Fruit fly (Drosophila melanogaster) whole organism, embryonic: ENCODE data around the gene eIF4E5.
A peak's percentile ranks its signal among the peaks of the same experiment; 100 is the strongest.

Source experiments
- Atf3 ChIP-seq: fragments of 200-800 bp; sonication (Bioruptor generic); optimal IDR thresholded peaks from 3 replicates; lab custom pipeline; 2016; ENCODE audit warnings: missing biosample characterization, missing genetic modification characterization
- B-H2 ChIP-seq: fragments of 200-800 bp; sonication (Bioruptor generic); optimal IDR thresholded peaks from 2 replicates; lab custom pipeline; 2018; ENCODE audit warnings: missing biosample characterization, mild to moderate bottlenecking, missing genetic modification characterization
- BEAF-32 ChIP-seq: fragments of 200-800 bp; sonication (Bioruptor generic); optimal IDR thresholded peaks from 3 replicates; lab custom pipeline; 2017; ENCODE audit warnings: missing biosample characterization, missing genetic modification characterization, mild to moderate bottlenecking, moderate library complexity, missing genetic modification reagents
- CG10267 ChIP-seq: fragments of 200-800 bp; sonication (Bioruptor generic); optimal IDR thresholded peaks from 2 replicates; lab custom pipeline; 2018; ENCODE audit warnings: missing biosample characterization, mild to moderate bottlenecking, missing genetic modification characterization, moderate library complexity
- CG10654 ChIP-seq: fragments of 200-800 bp; sonication (Bioruptor generic); optimal IDR thresholded peaks from 2 replicates; lab custom pipeline; 2016; ENCODE audit warnings: missing biosample characterization, missing genetic modification characterization
- CG11504 ChIP-seq: fragments of 200-800 bp; sonication (Bioruptor generic); optimal IDR thresholded peaks from 3 replicates; lab custom pipeline; 2019; ENCODE audit warnings: missing biosample characterization, mild to moderate bottlenecking, missing genetic modification characterization, moderate library complexity
- CG12942 ChIP-seq: fragments of 200-800 bp; sonication (Bioruptor generic); optimal IDR thresholded peaks from 3 replicates; lab custom pipeline; 2016; ENCODE audit warnings: missing biosample characterization, missing genetic modification characterization
- CG13287 ChIP-seq: fragments of 200-800 bp; sonication (Bioruptor generic); IDR thresholded peaks from 2 replicates; pipeline ENCODE4 v1.3.6; 2022; ENCODE audit warnings: missing biosample characterization, missing genetic modification characterization; ENCODE audit not compliant: partially characterized antibody
- CG13775 ChIP-seq: fragments of 200-800 bp; sonication (Bioruptor generic); optimal IDR thresholded peaks from 3 replicates; lab custom pipeline; 2017; ENCODE audit warnings: missing biosample characterization, mild to moderate bottlenecking, missing genetic modification characterization
- CG14860 ChIP-seq: fragments of 200-800 bp; sonication (Bioruptor generic); IDR thresholded peaks from 3 replicates; pipeline ENCODE4 v1.3.6; 2022; ENCODE audit warnings: missing biosample characterization, missing genetic modification characterization; ENCODE audit not compliant: partially characterized antibody
- CG15269 ChIP-seq: fragments of 200-800 bp; sonication (Bioruptor generic); optimal IDR thresholded peaks from 2 replicates; lab custom pipeline; 2018; ENCODE audit warnings: missing biosample characterization, mild to moderate bottlenecking, missing genetic modification characterization, moderate library complexity
- CG16863 ChIP-seq: fragments of 200-800 bp; sonication (Bioruptor generic); optimal IDR thresholded peaks from 3 replicates; lab custom pipeline; 2016; ENCODE audit warnings: missing biosample characterization, missing genetic modification characterization
- CG17328 ChIP-seq: fragments of 200-800 bp; sonication (Bioruptor generic); IDR thresholded peaks from 2 replicates; pipeline ENCODE4 v1.3.6; 2022; ENCODE audit warnings: missing biosample characterization, missing genetic modification characterization
- CG2120 ChIP-seq: fragments of 200-800 bp; sonication (Bioruptor generic); optimal IDR thresholded peaks from 3 replicates; lab custom pipeline; 2016; ENCODE audit warnings: missing biosample characterization, missing genetic modification characterization
- CG30431 ChIP-seq: fragments of 200-800 bp; sonication (Bioruptor generic); optimal IDR thresholded peaks from 2 replicates; lab custom pipeline; 2017; ENCODE audit warnings: missing biosample characterization, missing genetic modification characterization
- CG34224 ChIP-seq: fragments of 200-800 bp; sonication (Bioruptor generic); IDR thresholded peaks from 3 replicates; pipeline ENCODE4 v1.3.6; 2022; ENCODE audit warnings: missing biosample characterization, missing genetic modification characterization; ENCODE audit not compliant: partially characterized antibody
- CG3995 ChIP-seq: fragments of 200-800 bp; sonication (Bioruptor generic); optimal IDR thresholded peaks from 3 replicates; lab custom pipeline; 2016; ENCODE audit warnings: missing biosample characterization, missing genetic modification characterization
- CG42726 ChIP-seq: fragments of 200-800 bp; sonication (Bioruptor generic); IDR thresholded peaks from 2 replicates; pipeline ENCODE4 v1.3.6; 2022; ENCODE audit warnings: missing biosample characterization, missing genetic modification characterization; ENCODE audit not compliant: partially characterized antibody
- CG4820 ChIP-seq: fragments of 200-800 bp; sonication (Bioruptor generic); optimal IDR thresholded peaks from 3 replicates; lab custom pipeline; 2016; ENCODE audit warnings: missing biosample characterization, missing genetic modification characterization
- CG5953 ChIP-seq: fragments of 200-800 bp; sonication (Bioruptor generic); IDR thresholded peaks from 2 replicates; pipeline ENCODE4 v1.3.6; 2022; ENCODE audit warnings: missing biosample characterization, missing genetic modification characterization
- CG6175 ChIP-seq: fragments of 200-800 bp; sonication (Bioruptor generic); IDR thresholded peaks from 3 replicates; pipeline ENCODE4 v1.3.6; 2022; ENCODE audit warnings: missing biosample characterization, missing genetic modification characterization
- CG6791 ChIP-seq: fragments of 200-800 bp; sonication (Bioruptor generic); IDR thresholded peaks from 3 replicates; pipeline ENCODE4 v1.3.6; 2022; ENCODE audit warnings: missing biosample characterization, missing genetic modification characterization; ENCODE audit not compliant: partially characterized antibody
- CG8089 ChIP-seq: fragments of 200-800 bp; sonication (Bioruptor generic); optimal IDR thresholded peaks from 3 replicates; lab custom pipeline; 2016; ENCODE audit warnings: missing biosample characterization, missing genetic modification characterization
- CG8290 ChIP-seq, 3 experiments: fragments of 200-800 bp; sonication (Bioruptor generic); optimal IDR thresholded peaks; 2 replicates each; lab custom pipeline; 2016 to 2019; ENCODE audit warnings: missing biosample characterization in 3 of 3, missing genetic modification characterization in 3 of 3, mild to moderate bottlenecking in 2 of 3, moderate library complexity in 1 of 3
- CG9609 ChIP-seq: fragments of 200-800 bp; sonication (Bioruptor generic); optimal IDR thresholded peaks from 3 replicates; lab custom pipeline; 2016; ENCODE audit warnings: missing biosample characterization, missing genetic modification characterization
- CG9797 ChIP-seq: fragments of 200-800 bp; sonication (Bioruptor generic); optimal IDR thresholded peaks from 3 replicates; lab custom pipeline; 2018; ENCODE audit warnings: missing biosample characterization, mild to moderate bottlenecking, missing genetic modification characterization
- Dll ChIP-seq: fragments of 200-800 bp; sonication (Bioruptor generic); IDR thresholded peaks from 4 replicates; pipeline ENCODE4 v1.3.6; 2022; ENCODE audit warnings: missing biosample characterization, missing genetic modification characterization; ENCODE audit not compliant: partially characterized antibody
- Dref ChIP-seq: fragments of 200-800 bp; sonication (Bioruptor generic); IDR thresholded peaks from 2 replicates; pipeline ENCODE4 v1.3.6; 2022; ENCODE audit warnings: missing biosample characterization, missing genetic modification characterization
- Ets65A ChIP-seq: fragments of 200-800 bp; sonication (Bioruptor generic); peaks from one replicate; lab custom pipeline; 2016; ENCODE audit warnings: missing biosample characterization, missing genetic modification characterization
- Jarid2 ChIP-seq: fragments of 200-800 bp; sonication (Bioruptor generic); optimal IDR thresholded peaks from 3 replicates; lab custom pipeline; 2017; ENCODE audit warnings: mild to moderate bottlenecking, missing biosample characterization, missing genetic modification reagents, missing genetic modification characterization
- Lhr ChIP-seq: fragments of 200-800 bp; sonication (Bioruptor generic); optimal IDR thresholded peaks from 3 replicates; lab custom pipeline; 2017; ENCODE audit warnings: mild to moderate bottlenecking, missing biosample characterization, missing genetic modification reagents, missing genetic modification characterization
- Myb ChIP-seq: fragments of 200-800 bp; sonication (Bioruptor generic); optimal IDR thresholded peaks from 2 replicates; lab custom pipeline; 2016; ENCODE audit warnings: missing biosample characterization, missing genetic modification characterization
- Scr ChIP-seq: fragments of 200-800 bp; sonication (Bioruptor generic); IDR thresholded peaks from 2 replicates; pipeline ENCODE4 v1.3.6; 2022; ENCODE audit warnings: missing biosample characterization, missing genetic modification characterization; ENCODE audit not compliant: partially characterized antibody
- Sry-δ ChIP-seq: fragments of 200-800 bp; sonication (Bioruptor generic); optimal IDR thresholded peaks from 2 replicates; lab custom pipeline; 2016; ENCODE audit warnings: missing biosample characterization, missing genetic modification characterization
- Ssrp ChIP-seq: fragments of 200-800 bp; sonication (Bioruptor generic); optimal IDR thresholded peaks from 2 replicates; lab custom pipeline; 2018; ENCODE audit warnings: missing biosample characterization, mild to moderate bottlenecking, missing genetic modification characterization, moderate library complexity
- Vsx1 ChIP-seq: fragments of 200-800 bp; sonication (Bioruptor generic); optimal IDR thresholded peaks from 2 replicates; lab custom pipeline; 2017; ENCODE audit warnings: missing biosample characterization, mild to moderate bottlenecking, missing genetic modification characterization, missing genetic modification reagents
- YL-1 ChIP-seq: fragments of 200-800 bp; sonication (Bioruptor generic); optimal IDR thresholded peaks from 3 replicates; lab custom pipeline; 2017; ENCODE audit warnings: missing biosample characterization, mild to moderate bottlenecking, missing genetic modification characterization
- ab ChIP-seq: fragments of 200-800 bp; sonication (Bioruptor generic); optimal IDR thresholded peaks from 2 replicates; lab custom pipeline; 2016; ENCODE audit warnings: missing biosample characterization, missing genetic modification characterization
- bbx ChIP-seq: fragments of 200-800 bp; sonication (Bioruptor generic); IDR thresholded peaks from 2 replicates; pipeline ENCODE4 v1.3.6; 2022; ENCODE audit warnings: missing biosample characterization, missing genetic modification characterization; ENCODE audit not compliant: partially characterized antibody
- cg ChIP-seq: fragments of 200-800 bp; sonication (Bioruptor generic); optimal IDR thresholded peaks from 3 replicates; lab custom pipeline; 2019; ENCODE audit warnings: missing biosample characterization, mild to moderate bottlenecking, missing genetic modification characterization, moderate library complexity
- gcm ChIP-seq: fragments of 200-800 bp; sonication (Bioruptor generic); optimal IDR thresholded peaks from 2 replicates; lab custom pipeline; 2019; ENCODE audit warnings: missing biosample characterization, mild to moderate bottlenecking, missing genetic modification characterization, moderate library complexity
- her ChIP-seq: fragments of 200-800 bp; sonication (Bioruptor generic); optimal IDR thresholded peaks from 2 replicates; lab custom pipeline; 2016; ENCODE audit warnings: missing biosample characterization, missing genetic modification characterization
- jumu ChIP-seq: fragments of 200-800 bp; sonication (Bioruptor generic); optimal IDR thresholded peaks from 3 replicates; lab custom pipeline; 2016; ENCODE audit warnings: missing biosample characterization, missing genetic modification characterization
- lilli ChIP-seq: fragments of 200-800 bp; sonication (Bioruptor generic); optimal IDR thresholded peaks from 3 replicates; lab custom pipeline; 2016; ENCODE audit warnings: missing biosample characterization, missing genetic modification characterization
- pan ChIP-seq, 4 experiments: fragments of >200 bp in 3 of 4; fragments of 200-800 bp in 1 of 4; sonication (Bioruptor generic) in 1 of 4; optimal IDR thresholded peaks in 3 of 4; IDR thresholded peaks in 1 of 4; 2 replicates each; pipeline versions ENCODE4 v1.3.6 to Lab custom; 2017 to 2022; ENCODE audit warnings: missing biosample characterization in 2 of 4, missing genetic modification characterization in 2 of 4, mixed read lengths in 1 of 4
- sc ChIP-seq, 3 experiments: fragments of >200 bp in 2 of 3; fragments of 200-800 bp in 1 of 3; sonication (Bioruptor generic) in 1 of 3; optimal IDR thresholded peaks; 2 replicates in 2 of 3; 3 replicates in 1 of 3; lab custom pipeline; 2017; ENCODE audit warnings: mild to moderate bottlenecking in 1 of 3, missing biosample characterization in 1 of 3, missing genetic modification characterization in 1 of 3, missing genetic modification reagents in 1 of 3

The eIF4E5 gene

dm6 chr3L:7915808-7916619 lies 21.3 kb downstream of the eIF4E5 start (continued):
- TF ChIP-seq sc (optimal IDR thresholded peaks at IDR 0.05; lab: Kevin White, UChicago) (no peak), sc (GFP tag; optimal IDR thresholded peaks at IDR 0.05; lab: Kevin White, UChicago) (no peak), gcm (GFP tag; lab: Kevin White, UChicago) (no peak), Dref (GFP tag; lab: Robert Waterston, UW) (peak; percentile 35; the same call in 1 of the 2 replicates), CG15269 (tag; lab: Kevin White, UChicago) (no peak), CG9609 (no peak), CG12942 (no peak), CG13287 (GFP tag; lab: Robert Waterston, UW) (peak; percentile 19; the same call in 1 of the 2 replicates), CG30431 (no peak), Myb (GFP tag; lab: Kevin White, UChicago) (peak; percentile 91), Lhr (peak; percentile 48), CG34224 (GFP tag; lab: Robert Waterston, UW) (no peak), Scr (GFP tag; lab: Robert Waterston, UW) (peak; percentile 38), CG6175 (GFP tag; lab: Robert Waterston, UW) (no peak), BEAF-32 (GFP tag; lab: Kevin White, UChicago) (peak; percentile 23), B-H2 (GFP tag; lab: Kevin White, UChicago) (no peak), CG14860 (GFP tag; lab: Robert Waterston, UW) (no peak; the same call in 2 of the 3 replicates), CG17328 (GFP tag; lab: Robert Waterston, UW) (no peak), CG8290 (GFP tag; optimal IDR thresholded peaks at IDR 0.05; lab: Kevin White, UChicago) (peak; percentile 63), CG8290 (tag; optimal IDR thresholded peaks at IDR 0.05; lab: Kevin White, UChicago) (peak; percentile 29 to 53), CG3995 (no peak), Jarid2 (GFP tag; lab: Kevin White, UChicago) (no peak), CG4820 (GFP tag; lab: Kevin White, UChicago) (no peak), Vsx1 (GFP tag; lab: Kevin White, UChicago) (no peak), CG16863 (GFP tag; lab: Kevin White, UChicago) (no peak), CG42726 (GFP tag; lab: Robert Waterston, UW) (no peak), CG8089 (GFP tag; lab: Kevin White, UChicago) (no peak), her (GFP tag; lab: Kevin White, UChicago) (no peak), CG6791 (GFP tag; lab: Robert Waterston, UW) (peak; percentile 55; the same call in 1 of the 3 replicates), CG11504 (tag; lab: Kevin White, UChicago) (no peak), Dll (GFP tag; lab: Robert Waterston, UW) (peak; percentile 62), CG10654 (no peak), CG10267 (peak; percentile 68), Sry-δ (peak; percentile 12), bbx (0 out of 2 replicates have a peak, but pooled peaks have one; percentile 32), CG2120 (GFP tag; lab: Kevin White, UChicago) (no peak), Ssrp (tag; lab: Kevin White, UChicago) (no peak), CG5953 (GFP tag; lab: Robert Waterston, UW) (no peak), Atf3 (no peak), cg (GFP tag; lab: Kevin White, UChicago) (no peak), pan (optimal IDR thresholded peaks at IDR 0.05; lab: Kevin White, UChicago) (no peak), pan (GFP tag; optimal IDR thresholded peaks at IDR 0.05 in 1 of 2, IDR thresholded peaks at IDR 0.05 in 1 of 2) (no peak), CG13775 (GFP tag; lab: Kevin White, UChicago) (no peak), YL-1 (GFP tag; lab: Kevin White, UChicago) (no peak), ab (GFP tag; lab: Kevin White, UChicago) (no peak), jumu (GFP tag; lab: Kevin White, UChicago) (no peak), CG9797 (peak; percentile 24), lilli (no peak), Ets65A (peak; percentile 18)
